Fruit fly (Drosophila melanogaster) Kc167 (cell line): ENCODE data around the gene CG5783.

Source experiments
- Myc ChIP-seq: fragments of >200 bp; optimal IDR thresholded peaks from 2 replicates; lab custom pipeline; 2017; ENCODE audit warnings: missing external identifiers
- Sin3A ChIP-seq: fragments of >200 bp; optimal IDR thresholded peaks from 2 replicates; lab custom pipeline; 2018; ENCODE audit warnings: missing external identifiers
- h ChIP-seq: fragments of >200 bp; optimal IDR thresholded peaks from 3 replicates; lab custom pipeline; 2018; ENCODE audit warnings: missing external identifiers
- insv ChIP-seq: fragments of >200 bp; optimal IDR thresholded peaks from 3 replicates; lab custom pipeline; 2018; ENCODE audit warnings: missing external identifiers
- psq ChIP-seq: fragments of >200 bp; optimal IDR thresholded peaks from 2 replicates; lab custom pipeline; 2017; ENCODE audit warnings: missing external identifiers
- ttk ChIP-seq: sonication (Bioruptor generic); optimal IDR thresholded peaks from 2 replicates; lab custom pipeline; 2017; ENCODE audit warnings: missing external identifiers

The CG5783 gene

DNA sequence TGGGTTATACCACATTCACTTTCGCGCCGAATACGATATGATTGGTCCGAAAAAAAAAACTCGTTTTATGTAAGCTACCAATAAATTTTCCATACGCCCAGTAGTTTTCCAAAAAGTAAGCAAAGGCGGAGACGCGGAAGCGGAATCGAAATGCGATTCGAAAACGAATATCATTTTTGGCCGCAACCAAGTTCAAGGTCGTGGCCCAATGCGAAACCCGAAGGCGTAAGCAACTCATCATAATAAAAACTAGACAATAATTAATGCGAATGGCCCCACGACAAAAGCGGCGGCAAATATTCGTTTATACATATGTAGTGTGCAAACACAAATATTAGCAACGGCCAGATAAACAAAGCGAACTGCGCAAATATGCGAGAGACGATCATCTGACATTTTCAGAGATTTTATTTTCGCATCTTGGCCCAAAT lies 19.4 kb upstream of the CG5783 start:
- TF ChIP-seq ttk (lab: Kevin White, UChicago) (no peak), insv (lab: Kevin White, UChicago) (no peak), Sin3A (lab: Kevin White, UChicago) (no peak), h (lab: Kevin White, UChicago) (no peak), Myc (no peak), psq (no peak)

DNA sequence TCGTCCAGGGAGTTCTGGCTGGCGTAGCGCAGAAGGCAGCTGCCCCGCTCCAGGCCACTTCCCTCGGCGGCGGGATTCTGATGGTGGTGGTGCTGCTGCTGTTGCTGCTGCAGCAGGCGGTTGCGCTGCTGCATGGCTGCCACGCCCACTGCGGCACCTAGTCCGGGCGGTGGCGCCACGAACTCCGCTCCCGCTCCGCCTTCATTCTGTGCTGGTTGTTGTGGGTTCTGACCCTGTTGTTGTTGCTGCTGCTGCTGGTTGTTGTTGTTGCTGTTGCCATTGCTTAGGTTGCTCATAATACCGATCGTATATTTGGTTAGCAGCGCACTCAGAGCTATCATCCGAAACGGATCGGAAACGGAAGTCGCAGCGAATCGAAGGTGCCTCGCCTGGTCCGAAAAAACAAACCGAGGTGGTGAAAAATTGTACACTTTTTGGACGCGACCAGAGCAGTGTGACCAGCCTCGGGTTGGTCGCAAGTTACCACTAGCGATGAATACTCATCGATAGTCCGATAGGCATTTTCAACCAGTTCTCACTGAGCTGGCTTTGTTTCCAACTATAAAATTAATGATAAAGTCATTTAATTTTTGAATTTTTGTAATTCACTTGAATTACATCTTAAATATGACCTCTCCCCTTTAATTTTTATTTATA lies 18.1 kb upstream of the CG5783 start, which contains the start of gene kel:
Gene kel (minus strand): TSS at position 493 of the 657 bp plus-strand sequence.
- TF ChIP-seq Sin3A (lab: Kevin White, UChicago) (no peak), insv (lab: Kevin White, UChicago) (no peak), ttk (lab: Kevin White, UChicago) (no peak), psq (no peak), h (lab: Kevin White, UChicago) (no peak), Myc (no peak)

DNA sequence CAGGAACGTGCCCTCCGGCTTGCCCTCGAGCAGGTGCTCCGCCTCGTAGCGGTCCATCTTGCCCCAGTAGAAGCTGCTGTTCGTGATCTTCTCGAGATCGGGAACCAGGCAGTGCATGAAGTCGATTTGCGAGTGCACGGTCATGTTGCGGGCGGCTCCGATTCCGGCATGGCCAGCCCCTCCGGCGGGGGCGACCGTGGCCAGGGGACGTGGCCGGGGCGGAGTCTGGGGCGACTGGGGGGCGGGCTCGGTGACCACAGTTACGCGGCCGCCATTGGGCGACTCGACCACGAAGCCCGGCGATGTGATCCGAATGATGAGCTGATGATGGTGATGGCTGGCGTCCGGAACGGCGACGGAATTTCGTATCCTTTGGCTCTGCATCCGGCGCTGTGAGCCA lies 15.3 kb upstream of the CG5783 start:
- TF ChIP-seq ttk (lab: Kevin White, UChicago) (peak; percentile 65), Sin3A (lab: Kevin White, UChicago) (no peak)

DNA sequence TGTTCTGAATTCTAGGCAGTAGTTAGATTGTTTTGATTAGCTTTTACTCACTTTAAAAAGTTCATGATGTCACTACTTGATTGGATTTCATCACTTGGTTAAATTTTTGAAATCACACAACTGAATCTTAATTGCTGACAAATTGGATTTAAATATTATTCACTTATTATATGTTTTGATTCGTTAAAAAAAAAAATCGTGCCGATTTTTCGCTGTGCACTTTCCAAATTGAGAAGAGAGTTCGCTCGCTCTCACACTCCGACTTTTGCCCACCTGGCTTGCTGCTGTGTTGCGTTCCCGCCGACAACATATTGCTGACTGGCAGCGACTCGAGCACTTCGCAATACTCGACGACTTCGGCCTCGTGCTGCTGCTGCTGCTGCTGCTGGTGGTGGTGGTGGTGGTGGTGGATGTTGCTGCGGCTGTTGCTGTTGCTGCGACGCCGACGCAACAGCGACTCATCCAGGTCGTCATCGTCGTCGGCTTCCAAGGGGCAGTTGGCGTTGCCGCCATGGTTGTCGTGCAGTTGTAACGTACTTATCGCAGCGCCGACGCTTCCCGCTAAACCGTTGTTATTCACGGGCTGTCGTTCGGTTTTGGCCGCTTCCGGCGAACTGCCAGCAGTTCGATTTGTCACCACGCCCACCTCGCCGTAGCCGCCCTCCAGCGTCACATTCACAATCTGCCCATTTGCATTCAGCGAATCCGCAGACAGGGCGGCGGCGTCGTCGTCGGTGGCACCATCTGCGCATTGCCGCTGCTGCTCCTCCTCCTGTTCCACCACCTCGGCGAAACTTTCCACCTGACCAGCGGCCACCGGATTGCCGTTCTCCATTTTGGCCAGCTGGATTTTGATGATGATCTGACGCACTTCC lies 14.1 kb upstream of the CG5783 start:
- TF ChIP-seq insv (lab: Kevin White, UChicago) (no peak), Myc (no peak), psq (no peak), ttk (lab: Kevin White, UChicago) (no peak), Sin3A (lab: Kevin White, UChicago) (no peak)

DNA sequence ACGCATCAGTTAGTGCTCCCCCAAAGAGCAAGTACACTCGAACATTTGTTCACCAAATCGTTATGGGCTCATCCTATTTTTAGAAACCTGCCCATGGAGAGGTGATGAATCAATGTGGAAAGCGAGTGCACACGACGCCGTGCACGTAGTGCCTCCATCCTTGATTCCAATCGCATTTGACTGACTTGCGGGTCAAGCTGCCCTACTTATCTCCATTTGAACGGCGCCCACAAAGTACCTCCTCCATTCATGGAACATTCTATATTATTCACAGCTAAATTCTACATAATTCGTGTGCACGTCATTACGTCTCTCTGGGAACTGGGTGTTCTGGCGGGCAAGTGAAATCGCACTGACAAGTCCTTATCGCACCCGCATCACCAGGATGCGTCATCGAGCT lies 12.7 kb upstream of the CG5783 start:
- TF ChIP-seq psq: no peak
- TF ChIP-seq Sin3A (lab: Kevin White, UChicago): no peak
- TF ChIP-seq insv (lab: Kevin White, UChicago): no peak
- no peak for TF ChIP-seq h (lab: Kevin White, UChicago)
- no peak for TF ChIP-seq ttk (lab: Kevin White, UChicago)
- TF ChIP-seq Myc: no peak

DNA sequence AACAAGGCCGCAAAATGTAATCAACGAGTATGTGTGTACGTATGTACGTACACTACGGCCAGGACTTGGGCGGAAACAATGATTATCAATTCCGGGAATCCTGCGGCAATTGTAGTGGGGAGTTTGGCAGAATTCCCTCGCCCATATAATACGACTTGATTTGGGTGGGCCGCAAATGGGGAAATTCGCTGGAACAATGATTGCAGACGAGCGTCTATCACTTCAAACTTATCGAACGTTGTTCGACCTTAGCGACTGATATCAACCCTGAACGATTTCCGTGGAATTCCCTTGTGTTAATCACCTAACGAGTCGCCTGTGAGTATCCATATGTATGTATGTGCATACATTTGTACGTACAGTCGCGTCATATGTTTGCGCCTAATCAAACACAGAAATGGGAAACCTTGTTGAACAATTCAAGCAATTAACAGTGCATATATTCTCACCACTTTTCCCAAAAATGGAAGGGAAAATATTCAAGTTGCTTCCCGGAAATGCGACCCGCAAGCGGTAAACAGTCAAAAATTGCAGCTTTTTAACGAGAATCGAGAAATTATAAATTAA lies 11.5 kb upstream of the CG5783 start:
- TF ChIP-seq Sin3A (lab: Kevin White, UChicago) (no peak), psq (no peak), insv (lab: Kevin White, UChicago) (no peak), ttk (lab: Kevin White, UChicago) (no peak), Myc (no peak), h (lab: Kevin White, UChicago) (no peak)

DNA sequence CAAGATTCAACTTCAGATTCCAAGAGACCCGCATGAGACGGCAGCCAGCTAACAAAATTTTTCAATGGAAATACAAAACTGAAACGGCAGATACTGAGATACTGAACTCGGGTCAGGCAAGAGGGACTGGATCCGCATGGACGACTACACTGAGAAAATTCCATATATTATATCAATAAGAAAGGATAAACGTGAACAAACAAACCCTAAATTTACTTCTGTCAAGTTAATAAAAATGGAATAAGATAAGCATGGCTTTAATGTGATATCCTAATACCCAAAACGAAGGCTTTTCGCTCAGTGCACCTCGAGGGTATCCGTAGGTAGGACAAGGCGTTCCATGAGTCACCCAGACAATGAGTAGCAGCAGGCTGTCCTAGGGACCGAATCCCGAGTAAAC lies 10.6 kb upstream of the CG5783 start:
- TF ChIP-seq Myc (no peak), h (lab: Kevin White, UChicago) (no peak), insv (lab: Kevin White, UChicago) (no peak), ttk (lab: Kevin White, UChicago) (no peak), psq (no peak), Sin3A (lab: Kevin White, UChicago) (no peak)

DNA sequence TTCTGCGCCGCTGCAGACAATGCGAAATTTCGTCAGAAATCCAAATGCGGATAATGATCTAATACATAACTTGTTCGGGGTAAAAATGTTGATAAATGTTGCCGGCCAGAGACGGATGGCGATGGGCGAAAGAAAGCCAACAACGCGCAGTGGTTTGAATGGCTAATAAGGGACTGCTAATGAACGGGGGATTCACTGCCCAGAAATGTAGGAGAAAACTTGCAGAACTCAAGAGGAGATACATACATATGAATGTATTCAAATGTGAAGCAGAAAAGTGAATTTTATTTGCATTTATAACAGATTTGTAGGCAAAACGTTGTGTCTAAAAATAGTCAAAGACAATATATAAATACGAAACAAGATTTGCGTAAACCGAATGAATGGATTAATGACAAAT lies 10.0 kb upstream of the CG5783 start:
- TF ChIP-seq Myc (no peak), h (lab: Kevin White, UChicago) (no peak), insv (lab: Kevin White, UChicago) (no peak)

DNA sequence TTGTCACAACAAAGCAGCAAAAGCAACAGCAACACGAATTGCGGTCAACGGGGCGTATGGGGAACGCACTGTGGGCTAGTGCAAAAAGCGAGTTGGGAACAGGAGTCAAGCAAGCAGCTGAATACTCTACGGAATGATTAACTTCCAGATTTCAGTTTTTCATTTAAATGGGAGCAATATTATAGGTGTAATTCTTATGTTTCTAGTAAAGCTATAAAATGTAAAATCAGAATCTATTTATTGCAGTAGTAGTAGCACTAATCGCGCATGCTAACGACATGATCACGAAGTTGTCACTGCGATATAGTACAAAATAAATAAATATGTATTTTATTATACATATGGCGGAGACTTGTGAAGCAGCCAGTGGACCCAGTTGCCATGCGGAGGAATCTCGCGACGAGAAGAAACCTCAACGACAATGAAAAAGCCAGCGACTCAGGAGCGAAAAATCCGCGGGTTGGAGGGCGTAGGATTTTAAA lies 9.2 kb upstream of the CG5783 start:
- TF ChIP-seq Sin3A (lab: Kevin White, UChicago) (no peak), Myc (no peak), psq (no peak), h (lab: Kevin White, UChicago) (no peak), insv (lab: Kevin White, UChicago) (no peak), ttk (lab: Kevin White, UChicago) (no peak)

DNA sequence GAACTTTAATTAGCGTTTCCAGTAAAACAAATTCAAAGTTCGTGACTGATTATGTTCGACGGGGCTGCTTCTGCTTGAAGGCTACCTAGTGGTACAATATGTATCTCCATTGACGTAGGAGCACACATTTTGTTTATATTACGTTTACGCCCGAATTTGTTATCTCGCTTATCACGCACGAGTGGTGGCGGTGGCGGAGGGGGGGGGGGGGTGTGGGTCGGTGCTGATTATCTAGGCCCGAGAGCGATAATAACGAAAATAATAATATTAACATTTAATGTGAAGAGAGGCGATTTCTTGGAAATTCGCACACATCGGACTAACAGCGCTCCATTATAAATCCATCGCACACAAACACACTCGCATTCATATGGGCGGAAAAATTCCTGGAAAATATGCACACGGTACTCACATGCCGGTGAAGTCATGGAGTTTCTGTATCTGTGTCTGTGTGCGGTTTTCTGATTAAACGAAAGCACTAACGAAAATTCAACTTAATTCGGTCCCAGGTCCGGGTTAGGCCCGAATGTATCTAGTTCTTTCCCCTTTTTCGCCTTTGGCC lies 8.3 kb upstream of the CG5783 start:
- TF ChIP-seq Myc: no peak
- no peak for TF ChIP-seq psq
- no peak for TF ChIP-seq h (lab: Kevin White, UChicago)
- TF ChIP-seq insv (lab: Kevin White, UChicago): no peak
- no peak for TF ChIP-seq Sin3A (lab: Kevin White, UChicago)
- no peak for TF ChIP-seq ttk (lab: Kevin White, UChicago)

DNA sequence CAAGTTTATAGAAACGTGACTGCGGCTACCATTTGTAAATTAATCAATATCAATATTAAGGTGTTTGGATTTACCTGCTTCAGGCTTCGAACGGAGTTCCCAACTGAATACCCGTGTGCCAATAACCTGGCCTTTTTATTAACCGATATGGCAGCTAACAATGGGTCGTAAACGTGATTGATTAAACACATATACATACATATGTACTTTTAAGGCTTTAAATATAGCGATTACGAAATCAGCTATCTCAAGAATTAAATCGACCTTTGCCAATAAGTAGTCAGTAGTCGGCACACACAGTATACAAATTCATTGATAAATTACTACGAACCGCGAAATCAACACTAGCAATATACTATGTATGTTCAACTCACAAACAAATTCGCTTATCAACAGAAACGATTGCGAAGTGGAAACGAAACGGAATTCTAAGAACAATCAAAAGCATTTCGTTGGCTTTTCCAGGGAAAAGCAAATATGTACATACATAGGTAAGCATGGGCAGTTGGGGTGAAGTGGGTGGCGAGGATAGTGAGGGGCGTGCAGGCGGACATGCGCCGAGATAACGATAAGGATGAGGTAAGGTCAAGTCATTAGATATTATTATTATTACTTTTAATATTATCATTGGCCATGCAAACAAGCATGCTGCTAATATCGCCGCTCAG lies 7.2 kb upstream of the CG5783 start:
- TF ChIP-seq h (lab: Kevin White, UChicago) (no peak), Myc (no peak), Sin3A (lab: Kevin White, UChicago) (no peak), ttk (lab: Kevin White, UChicago) (no peak), insv (lab: Kevin White, UChicago) (no peak), psq (no peak)
